Fruit fly (Drosophila melanogaster) whole organism, pupa: ENCODE data around the gene CG11158.

Experiments used
- CG10348 ChIP-seq: fragments of 200-800 bp; sonication (Bioruptor generic); IDR thresholded peaks from 2 replicates; pipeline ENCODE4 v1.3.6; 2022; ENCODE audit warnings: missing biosample characterization, missing genetic modification characterization
- CG12605 ChIP-seq: fragments of 200-800 bp; sonication (Bioruptor generic); IDR thresholded peaks from 2 replicates; pipeline ENCODE4 v1.3.6; 2022; ENCODE audit warnings: missing biosample characterization, missing genetic modification characterization
- CG13204 ChIP-seq: fragments of 200-800 bp; sonication (Bioruptor generic); optimal IDR thresholded peaks from 2 replicates; lab custom pipeline; 2018; ENCODE audit warnings: missing biosample characterization, mild to moderate bottlenecking, missing genetic modification characterization, moderate library complexity
- CG14655 ChIP-seq: fragments of 200-800 bp; sonication (Bioruptor generic); optimal IDR thresholded peaks from 3 replicates; lab custom pipeline; 2017; ENCODE audit warnings: mild to moderate bottlenecking, missing biosample characterization, missing genetic modification reagents, missing genetic modification characterization
- CG15710 ChIP-seq: fragments of 200-800 bp; sonication (Bioruptor generic); optimal IDR thresholded peaks from 2 replicates; lab custom pipeline; 2018; ENCODE audit warnings: missing biosample characterization, mild to moderate bottlenecking, missing genetic modification characterization, moderate library complexity
- CG17806 ChIP-seq: fragments of 200-800 bp; sonication (Bioruptor generic); optimal IDR thresholded peaks from 2 replicates; lab custom pipeline; 2018; ENCODE audit warnings: missing biosample characterization, mild to moderate bottlenecking, missing genetic modification characterization, moderate library complexity
- CG32121 ChIP-seq: fragments of 200-800 bp; sonication (Bioruptor generic); IDR thresholded peaks from 2 replicates; pipeline ENCODE4 v1.3.6; 2022; ENCODE audit warnings: missing biosample characterization, missing genetic modification characterization
- CG34367 ChIP-seq: fragments of 200-800 bp; sonication (Bioruptor generic); optimal IDR thresholded peaks from 2 replicates; lab custom pipeline; 2018; ENCODE audit warnings: missing biosample characterization, mild to moderate bottlenecking, missing genetic modification characterization
- CG4496 ChIP-seq: fragments of 200-800 bp; sonication (Bioruptor generic); IDR thresholded peaks from 3 replicates; pipeline ENCODE4 v1.3.6; 2022; ENCODE audit warnings: missing biosample characterization, missing genetic modification characterization
- CG8159 ChIP-seq: fragments of 200-800 bp; sonication (Bioruptor generic); optimal IDR thresholded peaks from 3 replicates; lab custom pipeline; 2018; ENCODE audit warnings: missing biosample characterization, mild to moderate bottlenecking, missing genetic modification characterization, moderate library complexity
- CG8301 ChIP-seq: fragments of 200-800 bp; sonication (Bioruptor generic); optimal IDR thresholded peaks from 2 replicates; lab custom pipeline; 2018; ENCODE audit warnings: missing biosample characterization, mild to moderate bottlenecking, missing genetic modification characterization
- CG9948 ChIP-seq: fragments of 200-800 bp; sonication (Bioruptor generic); optimal IDR thresholded peaks from 2 replicates; lab custom pipeline; 2018; ENCODE audit warnings: missing biosample characterization, mild to moderate bottlenecking, missing genetic modification characterization, moderate library complexity
- D1 ChIP-seq: fragments of 200-800 bp; sonication (Bioruptor generic); optimal IDR thresholded peaks from 2 replicates; lab custom pipeline; 2018; ENCODE audit warnings: missing biosample characterization, mild to moderate bottlenecking, missing genetic modification characterization, moderate library complexity
- EcR ChIP-seq: fragments of 200-800 bp; sonication (Bioruptor generic); optimal IDR thresholded peaks from 3 replicates; lab custom pipeline; 2019; ENCODE audit warnings: missing biosample characterization, missing genetic modification characterization, mild to moderate bottlenecking, moderate library complexity, missing genetic modification reagents
- Ets98B ChIP-seq: fragments of 200-800 bp; sonication (Bioruptor generic); IDR thresholded peaks from 2 replicates; pipeline ENCODE4 v1.3.6; 2022; ENCODE audit warnings: missing biosample characterization, missing genetic modification characterization
- Pif1A ChIP-seq: fragments of 200-800 bp; sonication (Bioruptor generic); optimal IDR thresholded peaks from 3 replicates; lab custom pipeline; 2016; ENCODE audit warnings: missing biosample characterization, missing genetic modification characterization
- Pif1B ChIP-seq: fragments of 200-800 bp; sonication (Bioruptor generic); optimal IDR thresholded peaks from 3 replicates; lab custom pipeline; 2016; ENCODE audit warnings: missing biosample characterization, missing genetic modification characterization
- Snoo ChIP-seq: fragments of 200-800 bp; sonication (Bioruptor generic); optimal IDR thresholded peaks from 3 replicates; lab custom pipeline; 2017; ENCODE audit warnings: missing biosample characterization, mild to moderate bottlenecking, missing genetic modification characterization, inconsistent platforms
- fd96Ca ChIP-seq: fragments of 200-800 bp; sonication (Bioruptor generic); IDR thresholded peaks from 3 replicates; pipeline ENCODE4 v1.3.6; 2022; ENCODE audit warnings: missing biosample characterization, missing genetic modification characterization
- gl ChIP-seq: fragments of 200-800 bp; sonication (Bioruptor generic); optimal IDR thresholded peaks from 2 replicates; lab custom pipeline; 2018; ENCODE audit warnings: missing biosample characterization, mild to moderate bottlenecking, missing genetic modification characterization
- rn ChIP-seq: fragments of 200-800 bp; sonication (Bioruptor generic); IDR thresholded peaks from 2 replicates; pipeline ENCODE4 v1.3.6; 2022; ENCODE audit warnings: missing biosample characterization, missing genetic modification characterization

CG11158 gene

dm6 chrX:13648819-13649218 lies 33.9 kb upstream of the CG11158 start:
- TF ChIP-seq fd96Ca (GFP tag; lab: Robert Waterston, UW) (no peak), EcR (GFP tag; lab: Kevin White, UChicago) (peak; percentile 79), Pif1B (GFP tag; lab: Kevin White, UChicago) (no peak)
- TF ChIP-seq, all 21 proteins: peak for 1

DNA sequence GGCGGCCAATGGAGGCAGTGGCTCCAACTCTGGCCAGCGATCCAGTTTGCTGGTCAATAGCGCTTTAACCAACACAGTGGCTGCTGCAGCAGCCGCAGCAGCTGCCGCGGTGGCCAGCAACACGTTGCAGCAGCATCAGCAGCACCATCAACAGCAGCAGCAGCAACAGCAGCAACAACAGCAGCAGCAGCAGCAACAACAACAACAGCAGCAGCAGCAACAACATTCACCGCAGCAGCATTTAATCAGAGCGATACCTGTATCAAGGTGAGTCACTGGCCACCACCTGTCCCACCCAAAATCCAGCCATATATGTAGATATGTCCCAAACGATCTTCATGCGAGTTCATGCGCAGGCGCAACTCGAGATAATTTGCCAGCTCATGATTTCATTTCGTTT lies 33.0 kb upstream of the CG11158 start:
- TF ChIP-seq CG8301 (tag; lab: Kevin White, UChicago) (no peak), CG12605 (GFP tag; lab: Robert Waterston, UW) (no peak), CG8159 (no peak), CG17806 (tag; lab: Kevin White, UChicago) (no peak), Ets98B (GFP tag; lab: Robert Waterston, UW) (no peak), CG14655 (GFP tag; lab: Kevin White, UChicago) (no peak), rn (GFP tag; lab: Robert Waterston, UW) (no peak), CG34367 (tag; lab: Kevin White, UChicago) (no peak), CG4496 (GFP tag; lab: Robert Waterston, UW) (no peak), CG10348 (no peak), CG15710 (tag; lab: Kevin White, UChicago) (no peak), CG13204 (GFP tag; lab: Kevin White, UChicago) (no peak), gl (tag; lab: Kevin White, UChicago) (no peak), Pif1B (GFP tag; lab: Kevin White, UChicago) (no peak), fd96Ca (GFP tag; lab: Robert Waterston, UW) (no peak), CG32121 (GFP tag; lab: Robert Waterston, UW) (no peak)

dm6 chrX:13651170-13651569 lies 31.6 kb upstream of the CG11158 start:
- TF ChIP-seq Snoo (tag; lab: Kevin White, UChicago) = no peak
- TF ChIP-seq CG32121 (GFP tag; lab: Robert Waterston, UW) = no peak
- TF ChIP-seq Pif1B (GFP tag; lab: Kevin White, UChicago) = no peak
- no peak for TF ChIP-seq D1 (tag; lab: Kevin White, UChicago)
- no peak for TF ChIP-seq CG14655 (GFP tag; lab: Kevin White, UChicago)
- TF ChIP-seq CG12605 (GFP tag; lab: Robert Waterston, UW) = no peak
- no peak for TF ChIP-seq rn (GFP tag; lab: Robert Waterston, UW)
- TF ChIP-seq fd96Ca (GFP tag; lab: Robert Waterston, UW) = no peak
- no peak for TF ChIP-seq CG8301 (tag; lab: Kevin White, UChicago)
- no peak for TF ChIP-seq EcR (GFP tag; lab: Kevin White, UChicago)
- TF ChIP-seq CG4496 (GFP tag; lab: Robert Waterston, UW) = no peak

DNA sequence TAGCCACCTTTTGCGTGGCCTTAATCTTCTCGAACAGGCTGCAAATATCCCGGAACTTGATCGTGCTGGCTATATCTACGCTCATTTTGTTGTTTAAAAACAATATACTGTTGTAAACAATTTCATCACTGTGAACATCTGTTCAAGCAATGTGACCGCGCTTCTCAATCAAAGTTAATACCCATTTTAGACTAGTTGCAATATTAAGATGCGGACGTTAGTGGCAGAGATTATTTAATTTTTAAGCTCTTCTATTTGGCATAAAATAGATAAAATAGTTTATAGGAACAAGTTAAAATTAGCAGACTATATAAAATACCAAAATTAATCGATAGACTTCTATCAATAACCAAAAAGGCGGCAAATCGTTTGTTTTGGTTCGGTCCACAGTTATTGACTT lies 15.1 kb upstream of the CG11158 start, which contains the start of the genes DNAlig4 and CG11164:
Gene DNAlig4 (minus strand): TSS at position 156 of the 400 bp plus-strand sequence.
Gene CG11164 (plus strand): TSS at position 359 of the 400 bp plus-strand sequence.
- no peak for TF ChIP-seq gl (tag; lab: Kevin White, UChicago)
- no peak for TF ChIP-seq Ets98B (GFP tag; lab: Robert Waterston, UW)
- no peak for TF ChIP-seq CG8159
- no peak for TF ChIP-seq CG32121 (GFP tag; lab: Robert Waterston, UW)
- TF ChIP-seq CG9948 = no peak
- TF ChIP-seq CG17806 (tag; lab: Kevin White, UChicago) = no peak
- TF ChIP-seq CG4496 (GFP tag; lab: Robert Waterston, UW) = no peak

dm6 chrX:13669366-13669765 lies 13.4 kb upstream of the CG11158 start, which contains the start of gene CG15760:
Gene CG15760, plus strand, starts transcription at chrX:13669699.
- TF ChIP-seq Ets98B (GFP tag; lab: Robert Waterston, UW) (no peak), Pif1B (GFP tag; lab: Kevin White, UChicago) (no peak), gl (tag; lab: Kevin White, UChicago) (no peak), EcR (GFP tag; lab: Kevin White, UChicago) (no peak), CG8159 (no peak), CG17806 (tag; lab: Kevin White, UChicago) (no peak), CG13204 (GFP tag; lab: Kevin White, UChicago) (no peak), CG9948 (no peak), fd96Ca (GFP tag; lab: Robert Waterston, UW) (no peak), CG4496 (GFP tag; lab: Robert Waterston, UW) (no peak), Snoo (tag; lab: Kevin White, UChicago) (no peak), CG32121 (GFP tag; lab: Robert Waterston, UW) (no peak)

- TF ChIP-seq CG4496 (GFP tag; lab: Robert Waterston, UW) (0 out of 3 replicates have a peak, but pooled peaks have one; percentile 16), Ets98B (GFP tag; lab: Robert Waterston, UW) (no peak)
Measured at dm6 chrX:13670329-13670847, 12.4 kb upstream of the CG11158 start.

- no peak for TF ChIP-seq CG14655 (GFP tag; lab: Kevin White, UChicago)
- TF ChIP-seq Ets98B (GFP tag; lab: Robert Waterston, UW) = no peak
- no peak for TF ChIP-seq fd96Ca (GFP tag; lab: Robert Waterston, UW)
- no peak for TF ChIP-seq CG12605 (GFP tag; lab: Robert Waterston, UW)
- no peak for TF ChIP-seq CG13204 (GFP tag; lab: Kevin White, UChicago)
- TF ChIP-seq CG15710 (tag; lab: Kevin White, UChicago) = no peak
- TF ChIP-seq CG17806 (tag; lab: Kevin White, UChicago) = no peak
- TF ChIP-seq CG4496 (GFP tag; lab: Robert Waterston, UW) = no peak
- no peak for TF ChIP-seq Pif1A
- no peak for TF ChIP-seq CG10348
- no peak for TF ChIP-seq D1 (tag; lab: Kevin White, UChicago)
- no peak for TF ChIP-seq CG9948
- no peak for TF ChIP-seq CG34367 (tag; lab: Kevin White, UChicago)
- no peak for TF ChIP-seq Pif1B (GFP tag; lab: Kevin White, UChicago)
- TF ChIP-seq gl (tag; lab: Kevin White, UChicago) = no peak
- no peak for TF ChIP-seq CG8301 (tag; lab: Kevin White, UChicago)
- no peak for TF ChIP-seq CG32121 (GFP tag; lab: Robert Waterston, UW)
- TF ChIP-seq, all 21 proteins: peak for 0
Measured at dm6 chrX:13676458-13676944, 6.3 kb upstream of the CG11158 start, which contains the start of gene CG11162. Gene CG11162, plus strand, starts transcription at chrX:13676894.
